Worm (Caenorhabditis elegans): ENCODE results near the gene Y55B1BL.2.

Gene Y55B1BL.2

ce11 chrIII:354545-355460 is 47.8 kb upstream of the Y55B1BL.2 start, which contains the start of gene gei-4 (continued):
- TF ChIP-seq bed-1 (GFP tag; IDR thresholded peaks at IDR 0.05) (no peak), ztf-3 (GFP tag; optimal IDR thresholded peaks at IDR 0.05) (peak; percentile 13), hsf-1 (GFP tag; IDR thresholded peaks at IDR 0.05) (no peak), lir-1 (GFP tag; conservative IDR thresholded peaks at IDR 0.05) (no peak), let-607 (tag; optimal IDR thresholded peaks at IDR 0.05) (peak in 1 of 2 experiments; percentile 78), bed-2 (GFP tag; IDR thresholded peaks at IDR 0.05) (no peak), K12H6.12 (tag; optimal IDR thresholded peaks at IDR 0.05) (peak; percentile 94), ztf-25 (GFP tag; IDR thresholded peaks at IDR 0.05) (no peak), T07F8.4 (tag; optimal IDR thresholded peaks at IDR 0.05) (peak; percentile 31), attf-5 (GFP tag; optimal IDR thresholded peaks at IDR 0.05) (peak; percentile 85), lin-40 (tag; optimal IDR thresholded peaks at IDR 0.05) (peak; percentile 92), lin-35 (GFP tag; optimal IDR thresholded peaks at IDR 0.05) (peak in 1 of 3 experiments; percentile 52), T26A5.8 (tag; optimal IDR thresholded peaks at IDR 0.05) (no peak), F49E8.2 (tag; optimal IDR thresholded peaks at IDR 0.05; ENCODE audit: insufficient read depth) (no peak), ceh-79 (tag; optimal IDR thresholded peaks at IDR 0.05) (peak; percentile 40), Y53G8AR.9 (GFP tag; conservative IDR thresholded peaks at IDR 0.05) (peak; percentile 73; the same call in 1 of the 2 replicates), lin-54 (GFP tag; optimal IDR thresholded peaks at IDR 0.05) (peak; percentile 38), lag-1 (GFP tag; IDR thresholded peaks at IDR 0.05) (no peak), attf-6 (GFP tag; IDR thresholded peaks at IDR 0.05) (no peak), sea-2 (GFP tag; IDR thresholded peaks at IDR 0.05) (0 out of 2 replicates have a peak, but pooled peaks have one; percentile 8), madf-10 (tag; optimal IDR thresholded peaks at IDR 0.05) (peak; percentile 76), D2030.7 (GFP tag; IDR thresholded peaks at IDR 0.05) (no peak), F37B4.10 (GFP tag; IDR thresholded peaks at IDR 0.05) (no peak), Y79H2A.3 (GFP tag; conservative IDR thresholded peaks at IDR 0.05) (no peak), F22D6.2 (tag; optimal IDR thresholded peaks at IDR 0.05) (peak; percentile 51), sptf-2 (GFP tag; optimal IDR thresholded peaks at IDR 0.05) (peak; percentile 86), tbp1 (GFP tag; optimal IDR thresholded peaks at IDR 0.05) (peak; percentile 50), egrh-3 (GFP tag; IDR thresholded peaks at IDR 0.05) (peak; percentile 77), ceh-100 (GFP tag; IDR thresholded peaks at IDR 0.05) (no peak), F10E7.11 (tag; optimal IDR thresholded peaks at IDR 0.05) (no peak), dpff-1 (tag; optimal IDR thresholded peaks at IDR 0.05) (no peak), chd-7 (tag; optimal IDR thresholded peaks at IDR 0.05) (peak; percentile 72), mcd-1 (GFP tag; IDR thresholded peaks at IDR 0.05) (peak; percentile 75), F39B2.1 (GFP tag; IDR thresholded peaks at IDR 0.05) (no peak), let-526 (GFP tag; IDR thresholded peaks at IDR 0.05) (no peak), tlf-1 (GFP tag; optimal IDR thresholded peaks at IDR 0.05) (peak; percentile 32), mxl-1 (tag; optimal IDR thresholded peaks at IDR 0.05) (peak; percentile 28), nhr-120 (GFP tag; IDR thresholded peaks at IDR 0.05) (no peak), dpl-1 (GFP tag; optimal IDR thresholded peaks at IDR 0.05) (no peak), snpc-4 (GFP tag; optimal IDR thresholded peaks at IDR 0.05) (no peak), snpc-4 (tag; optimal IDR thresholded peaks at IDR 0.05) (peak in 2 of 4 experiments; percentile 55 to 79), efl-1 (GFP tag; optimal IDR thresholded peaks at IDR 0.05) (no peak), lsl-1 (GFP tag; optimal IDR thresholded peaks at IDR 0.05) (no peak), hmg-20 (GFP tag; IDR thresholded peaks at IDR 0.05) (peak; percentile 54; the same call in 1 of the 2 replicates), cebp-2 (GFP tag; IDR thresholded peaks at IDR 0.05) (no peak), ekl-4 (GFP tag; IDR thresholded peaks at IDR 0.05) (peak; percentile 64), B0261.1 (tag; optimal IDR thresholded peaks at IDR 0.05) (no peak)

Data from whole organism, young adult.